Worm (Caenorhabditis elegans): Measurements from ENCODE around the gene C03E10.1.

C03E10.1 gene

ce11 chrV:11307781-11308180 lies 16.8 kb downstream of the C03E10.1 start:
- TF ChIP-seq dao-5 (tag; optimal IDR thresholded peaks at IDR 0.05) (no peak), W03F9.2 (tag; optimal IDR thresholded peaks at IDR 0.05) (no peak)

ce11 chrV:11308346-11308745 lies 17.4 kb downstream of the C03E10.1 start, which contains the start of gene snf-11:
Gene snf-11 (minus strand): TSS chrV:11308446.
- TF ChIP-seq him-1 (tag; optimal IDR thresholded peaks at IDR 0.05) (no peak), W03F9.2 (tag; optimal IDR thresholded peaks at IDR 0.05) (no peak), dao-5 (tag; optimal IDR thresholded peaks at IDR 0.05) (no peak)

ce11 chrV:11308915-11309314 lies 17.9 kb downstream of the C03E10.1 start:
- no peak for TF ChIP-seq dao-5 (tag; optimal IDR thresholded peaks at IDR 0.05)
- TF ChIP-seq W03F9.2 (tag; optimal IDR thresholded peaks at IDR 0.05): no peak
- TF ChIP-seq him-1 (tag; optimal IDR thresholded peaks at IDR 0.05): no peak

ce11 chrV:11311013-11311472 lies 20.1 kb downstream of the C03E10.1 start, which contains the start of gene T03F7.7:
Gene T03F7.7 (plus strand): TSS chrV:11311422.
- TF ChIP-seq him-1 (tag; optimal IDR thresholded peaks at IDR 0.05) (no peak), W03F9.2 (tag; optimal IDR thresholded peaks at IDR 0.05) (no peak), dao-5 (tag; optimal IDR thresholded peaks at IDR 0.05) (no peak)

ce11 chrV:11312904-11313303 lies 21.9 kb downstream of the C03E10.1 start:
- TF ChIP-seq him-1 (tag; optimal IDR thresholded peaks at IDR 0.05) (no peak), dao-5 (tag; optimal IDR thresholded peaks at IDR 0.05) (no peak), W03F9.2 (tag; optimal IDR thresholded peaks at IDR 0.05) (no peak)

- TF ChIP-seq dao-5 (tag; optimal IDR thresholded peaks at IDR 0.05): peak; percentile 96
- peak; percentile 37 for TF ChIP-seq him-1 (tag; optimal IDR thresholded peaks at IDR 0.05)
- peak; percentile 78 for TF ChIP-seq W03F9.2 (tag; optimal IDR thresholded peaks at IDR 0.05)
These were observed 23.3 kb downstream of the C03E10.1 start for ce11 chrV:11314025-11314880.

ce11 chrV:11316801-11317200 lies 25.8 kb downstream of the C03E10.1 start, which contains the start of gene cutl-18:
Gene cutl-18 (minus strand): TSS chrV:11316901.
- TF ChIP-seq W03F9.2 (tag; optimal IDR thresholded peaks at IDR 0.05) (no peak), dao-5 (tag; optimal IDR thresholded peaks at IDR 0.05) (no peak), him-1 (tag; optimal IDR thresholded peaks at IDR 0.05) (no peak)

- TF ChIP-seq dao-5 (tag; optimal IDR thresholded peaks at IDR 0.05): no peak
- TF ChIP-seq W03F9.2 (tag; optimal IDR thresholded peaks at IDR 0.05): no peak
- no peak for TF ChIP-seq him-1 (tag; optimal IDR thresholded peaks at IDR 0.05)
These were observed 29.9 kb downstream of the C03E10.1 start for ce11 chrV:11320860-11321259.

ce11 chrV:11321719-11322118 lies 30.7 kb downstream of the C03E10.1 start, which contains the start of gene F47G9.4:
Gene F47G9.4 (minus strand): TSS chrV:11321816.
- TF ChIP-seq dao-5 (tag; optimal IDR thresholded peaks at IDR 0.05): no peak
- TF ChIP-seq W03F9.2 (tag; optimal IDR thresholded peaks at IDR 0.05): no peak
- TF ChIP-seq him-1 (tag; optimal IDR thresholded peaks at IDR 0.05): no peak

ce11 chrV:11323720-11324119 lies 32.7 kb downstream of the C03E10.1 start, which contains the start of gene str-141:
Gene str-141 (minus strand): TSS chrV:11323820.
- TF ChIP-seq dao-5 (tag; optimal IDR thresholded peaks at IDR 0.05) (no peak), W03F9.2 (tag; optimal IDR thresholded peaks at IDR 0.05) (no peak), him-1 (tag; optimal IDR thresholded peaks at IDR 0.05) (no peak)

- TF ChIP-seq W03F9.2 (tag; optimal IDR thresholded peaks at IDR 0.05): peak; percentile 77
- TF ChIP-seq dao-5 (tag; optimal IDR thresholded peaks at IDR 0.05): no peak
- TF ChIP-seq him-1 (tag; optimal IDR thresholded peaks at IDR 0.05): no peak
These were observed 36.0 kb downstream of the C03E10.1 start, which contains the start of gene tmed-10 for ce11 chrV:11326914-11327367. Gene tmed-10 (minus strand): TSS chrV:11326964.

- TF ChIP-seq him-1 (tag; optimal IDR thresholded peaks at IDR 0.05) (no peak), W03F9.2 (tag; optimal IDR thresholded peaks at IDR 0.05) (no peak), dao-5 (tag; optimal IDR thresholded peaks at IDR 0.05) (no peak)
These were observed 38.1 kb downstream of the C03E10.1 start, which contains the start of gene F47G9.6 for ce11 chrV:11329100-11329499. Gene F47G9.6 (plus strand): TSS chrV:11329400.

- TF ChIP-seq W03F9.2 (tag; optimal IDR thresholded peaks at IDR 0.05): no peak
- TF ChIP-seq dao-5 (tag; optimal IDR thresholded peaks at IDR 0.05): no peak
- TF ChIP-seq him-1 (tag; optimal IDR thresholded peaks at IDR 0.05): no peak
These were observed 43.2 kb downstream of the C03E10.1 start, which contains the start of gene T02E9.6 for ce11 chrV:11334193-11334592. Gene T02E9.6 (minus strand): TSS chrV:11334293.
